Worm (Caenorhabditis elegans) whole organism, young adult: ENCODE measurements around the gene ptpn-22.

Experiments used
- attf-6 ChIP-seq: fragments of 200-800 bp; sonication (Bioruptor generic); IDR thresholded peaks from 2 replicates; pipeline ENCODE4 v1.3.6; 2022; ENCODE audit warnings: missing genetic modification reagents, missing genetic modification characterization, missing compliant biosample characterization
- chd-7 ChIP-seq: sonication (generic microtip); optimal IDR thresholded peaks from 2 replicates; lab custom pipeline; 2016; ENCODE audit warnings: mild to moderate bottlenecking, missing genetic modification characterization, moderate library complexity, missing compliant biosample characterization
- dpl-1 ChIP-seq: fragments of 150-350 bp; optimal IDR thresholded peaks from 2 replicates; lab custom pipeline; 2014; ENCODE audit warnings: missing biosample characterization, missing genetic modification reagents, missing genetic modification characterization
- egl-18 ChIP-seq: fragments of 200-800 bp; sonication (Bioruptor generic); IDR thresholded peaks from 2 replicates; pipeline ENCODE4 v1.3.6; 2022; ENCODE audit warnings: missing genetic modification reagents, missing genetic modification characterization, missing compliant biosample characterization
- let-526 ChIP-seq: fragments of 200-800 bp; sonication (Bioruptor generic); IDR thresholded peaks from 2 replicates; pipeline ENCODE4 v1.3.6; 2022; ENCODE audit warnings: missing genetic modification reagents, missing genetic modification characterization, missing compliant biosample characterization
- nfya-1 ChIP-seq: sonication (generic microtip); optimal IDR thresholded peaks from 2 replicates; lab custom pipeline; 2017; ENCODE audit warnings: antibody characterized with exemption, missing compliant biosample characterization, missing genetic modification characterization, borderline replicate concordance; ENCODE audit not compliant: insufficient read depth
- sdz-38 ChIP-seq: sonication (generic microtip); optimal IDR thresholded peaks from 2 replicates; lab custom pipeline; 2016; ENCODE audit warnings: missing genotype, missing genetic modification characterization, missing compliant biosample characterization
- sea-2 ChIP-seq: fragments of 200-800 bp; sonication (Bioruptor generic); IDR thresholded peaks from 2 replicates; pipeline ENCODE4 v1.3.6; 2022; ENCODE audit warnings: missing genetic modification characterization, missing compliant biosample characterization
- snpc-4 ChIP-seq, 5 experiments: fragments of 150-350 bp in 1 of 5; sonication (generic microtip) in 4 of 5; optimal IDR thresholded peaks; 2 replicates each; lab custom pipeline; 2014 to 2018; ENCODE audit warnings: missing genetic modification characterization in 5 of 5, missing biosample characterization in 3 of 5, antibody characterized with exemption in 2 of 5, mild to moderate bottlenecking in 2 of 5, missing compliant biosample characterization in 2 of 5, missing genotype in 2 of 5, moderate library complexity in 2 of 5, missing genetic modification reagents in 1 of 5
- unc-62 ChIP-seq: fragments of 150-350 bp; optimal IDR thresholded peaks from 2 replicates; lab custom pipeline; 2014; ENCODE audit warnings: missing biosample characterization, missing genetic modification reagents, missing genetic modification characterization
- zfh-2 ChIP-seq: fragments of 200-800 bp; sonication (Bioruptor generic); conservative IDR thresholded peaks from 2 replicates; pipeline ENCODE4 v1.3.6; 2022; ENCODE audit warnings: missing genetic modification reagents, missing genetic modification characterization, missing compliant biosample characterization
- ztf-6 ChIP-seq: fragments of 200-800 bp; sonication (Bioruptor generic); IDR thresholded peaks from 2 replicates; pipeline ENCODE4 v1.3.6; 2022; ENCODE audit warnings: missing genetic modification reagents, missing genetic modification characterization, missing compliant biosample characterization

DNA sequence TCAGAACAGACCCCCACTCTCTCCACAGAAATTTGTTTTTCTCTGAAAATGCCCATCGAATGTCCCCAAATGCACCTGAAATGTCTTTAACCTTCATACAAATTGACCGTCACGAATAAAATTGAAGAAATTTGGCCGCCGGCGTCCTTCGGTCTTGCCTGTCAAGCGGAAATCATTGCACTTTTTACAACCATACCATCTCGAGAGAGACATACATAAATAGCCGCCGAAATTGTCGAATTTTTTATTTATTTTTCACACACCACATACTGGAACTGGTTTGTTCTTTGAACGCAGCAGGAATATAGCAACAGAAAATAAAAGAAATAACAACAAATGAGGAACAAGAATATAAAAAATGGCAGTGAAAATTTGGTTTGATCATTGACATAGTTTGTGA is 24.4 kb downstream of the ptpn-22 start:
- no peak for TF ChIP-seq chd-7 (tag; lab: Kevin White, UChicago)
- no peak for TF ChIP-seq ztf-6 (GFP tag; lab: Robert Waterston, UW)
- TF ChIP-seq egl-18 = no peak
- no peak for TF ChIP-seq let-526 (GFP tag; lab: Robert Waterston, UW)
- no peak for TF ChIP-seq dpl-1
- no peak for TF ChIP-seq nfya-1 (tag; lab: Kevin White, UChicago)
- no peak for TF ChIP-seq unc-62 (GFP tag; lab: Kevin White, UChicago)
- no peak for TF ChIP-seq sdz-38 (tag; lab: Kevin White, UChicago)
- no peak for TF ChIP-seq sea-2 (GFP tag; lab: Robert Waterston, UW)
- no peak for TF ChIP-seq zfh-2 (GFP tag; lab: Robert Waterston, UW)
- no peak for TF ChIP-seq snpc-4 (GFP tag; optimal IDR thresholded peaks at IDR 0.05; lab: Kevin White, UChicago)
- TF ChIP-seq snpc-4 (tag; optimal IDR thresholded peaks at IDR 0.05; lab: Kevin White, UChicago) = no peak
- TF ChIP-seq attf-6 (GFP tag; lab: Robert Waterston, UW) = no peak
